Worm (Caenorhabditis elegans) whole organism, L4/young adult: ENCODE results near the gene F15E6.10.

Experiments used
- W03F9.2 ChIP-seq: fragments of 150-350 bp; optimal IDR thresholded peaks from 2 replicates; lab custom pipeline; 2014; ENCODE audit warnings: missing biosample characterization, missing genetic modification characterization
- him-1 ChIP-seq: sonication (generic microtip); optimal IDR thresholded peaks from 2 replicates; lab custom pipeline; 2016; ENCODE audit warnings: missing genotype, missing genetic modification reagents, missing genetic modification characterization, missing compliant biosample characterization

ce11 chrIV:4264649-4265048 is 28.0 kb upstream of the F15E6.10 start:
- no peak for TF ChIP-seq him-1
- TF ChIP-seq W03F9.2 (tag; lab: Kevin White, UChicago) = no peak
